Fruit fly (Drosophila melanogaster) whole organism, embryonic: ENCODE data around the gene lqfR.

Experiments used
- Abd-B ChIP-seq: fragments of 200-800 bp; sonication (Bioruptor generic); optimal IDR thresholded peaks from 2 replicates; lab custom pipeline; 2018; ENCODE audit warnings: missing biosample characterization, mild to moderate bottlenecking, missing genetic modification characterization, moderate library complexity
- Ada2b ChIP-seq: fragments of 200-800 bp; sonication (Bioruptor generic); IDR thresholded peaks from 2 replicates; pipeline ENCODE4 v1.3.6; 2022; ENCODE audit warnings: missing biosample characterization, missing genetic modification characterization
- Atf3 ChIP-seq: fragments of 200-800 bp; sonication (Bioruptor generic); optimal IDR thresholded peaks from 3 replicates; lab custom pipeline; 2016; ENCODE audit warnings: missing biosample characterization, missing genetic modification characterization
- BtbVII ChIP-seq: fragments of 200-800 bp; sonication (Bioruptor generic); optimal IDR thresholded peaks from 3 replicates; lab custom pipeline; 2017; ENCODE audit warnings: missing biosample characterization, mild to moderate bottlenecking, missing genetic modification characterization
- CG10147 ChIP-seq: fragments of 200-800 bp; sonication (Bioruptor generic); optimal IDR thresholded peaks from 2 replicates; lab custom pipeline; 2019; ENCODE audit warnings: missing biosample characterization, mild to moderate bottlenecking, missing genetic modification characterization, moderate library complexity
- CG11696 ChIP-seq: fragments of 200-800 bp; sonication (Bioruptor generic); IDR thresholded peaks from 2 replicates; pipeline ENCODE4 v1.3.6; 2022; ENCODE audit warnings: missing biosample characterization, missing genetic modification characterization
- CG12744 ChIP-seq: fragments of 200-800 bp; sonication (Bioruptor generic); optimal IDR thresholded peaks from 2 replicates; lab custom pipeline; 2016; ENCODE audit warnings: missing biosample characterization, missing genetic modification characterization
- CG13123 ChIP-seq: fragments of 200-800 bp; sonication (Bioruptor generic); optimal IDR thresholded peaks from 2 replicates; lab custom pipeline; 2016; ENCODE audit warnings: missing biosample characterization, missing genetic modification characterization
- CG14014 ChIP-seq: fragments of 200-800 bp; sonication (Bioruptor generic); IDR thresholded peaks from 2 replicates; pipeline ENCODE4 v1.3.6; 2022; ENCODE audit warnings: missing biosample characterization, missing genetic modification characterization
- CG15269 ChIP-seq: fragments of 200-800 bp; sonication (Bioruptor generic); optimal IDR thresholded peaks from 2 replicates; lab custom pipeline; 2018; ENCODE audit warnings: missing biosample characterization, mild to moderate bottlenecking, missing genetic modification characterization, moderate library complexity
- CG15479 ChIP-seq: fragments of 200-800 bp; sonication (Bioruptor generic); optimal IDR thresholded peaks from 3 replicates; lab custom pipeline; 2019; ENCODE audit warnings: missing biosample characterization, mild to moderate bottlenecking, missing genetic modification characterization, moderate library complexity
- CG15696 ChIP-seq: fragments of 200-800 bp; sonication (Bioruptor generic); optimal IDR thresholded peaks from 2 replicates; lab custom pipeline; 2019; ENCODE audit warnings: missing biosample characterization, mild to moderate bottlenecking, missing genetic modification characterization, moderate library complexity
- CG1603 ChIP-seq: fragments of 200-800 bp; sonication (Bioruptor generic); optimal IDR thresholded peaks from 2 replicates; lab custom pipeline; 2019; ENCODE audit warnings: missing biosample characterization, mild to moderate bottlenecking, missing genetic modification characterization, moderate library complexity
- CG17186 ChIP-seq: fragments of 200-800 bp; sonication (Bioruptor generic); optimal IDR thresholded peaks from 3 replicates; lab custom pipeline; 2017; ENCODE audit warnings: missing biosample characterization, missing genetic modification reagents, missing genetic modification characterization
- CG2202 ChIP-seq: fragments of 200-800 bp; sonication (Bioruptor generic); optimal IDR thresholded peaks from 2 replicates; lab custom pipeline; 2018; ENCODE audit warnings: missing biosample characterization, mild to moderate bottlenecking, missing genetic modification characterization
- CG2678 ChIP-seq: fragments of 200-800 bp; sonication (Bioruptor generic); optimal IDR thresholded peaks from 3 replicates; lab custom pipeline; 2019; ENCODE audit warnings: missing biosample characterization, mild to moderate bottlenecking, missing genetic modification characterization, moderate library complexity
- CG31224 ChIP-seq: fragments of 200-800 bp; sonication (Bioruptor generic); IDR thresholded peaks from 2 replicates; pipeline ENCODE4 v1.3.6; 2022; ENCODE audit warnings: missing biosample characterization, missing genetic modification characterization
- CG32772 ChIP-seq: fragments of 200-800 bp; sonication (Bioruptor generic); IDR thresholded peaks from 2 replicates; pipeline ENCODE4 v1.3.6; 2022; ENCODE audit warnings: missing biosample characterization, missing genetic modification characterization
- CG4424 ChIP-seq: fragments of 200-800 bp; sonication (Bioruptor generic); optimal IDR thresholded peaks from 3 replicates; lab custom pipeline; 2016; ENCODE audit warnings: missing biosample characterization, missing genetic modification characterization
- CG6813 ChIP-seq: fragments of 200-800 bp; sonication (Bioruptor generic); optimal IDR thresholded peaks from 2 replicates; lab custom pipeline; 2017; ENCODE audit warnings: missing biosample characterization, missing genetic modification characterization, mild to moderate bottlenecking, moderate library complexity, missing genetic modification reagents
- CG7963 ChIP-seq: fragments of 200-800 bp; sonication (Bioruptor generic); IDR thresholded peaks from 3 replicates; pipeline ENCODE4 v1.3.6; 2022; ENCODE audit warnings: missing biosample characterization, missing genetic modification characterization; ENCODE audit not compliant: partially characterized antibody
- CG8924 ChIP-seq: fragments of 200-800 bp; optimal IDR thresholded peaks from 3 replicates; lab custom pipeline; 2019; ENCODE audit warnings: missing biosample characterization, mild to moderate bottlenecking, missing genetic modification characterization, moderate library complexity
- CG8944 ChIP-seq: fragments of 200-800 bp; sonication (Bioruptor generic); optimal IDR thresholded peaks from 3 replicates; lab custom pipeline; 2016; ENCODE audit warnings: missing biosample characterization, missing genetic modification characterization
- CG9215 ChIP-seq: fragments of 200-800 bp; sonication (Bioruptor generic); IDR thresholded peaks from 2 replicates; pipeline ENCODE4 v1.3.6; 2022; ENCODE audit warnings: missing biosample characterization, missing genetic modification characterization
- HLH3B ChIP-seq: fragments of 200-800 bp; sonication (Bioruptor generic); IDR thresholded peaks from 2 replicates; pipeline ENCODE4 v1.3.6; 2022; ENCODE audit warnings: missing biosample characterization, missing genetic modification characterization
- Hand ChIP-seq: fragments of 200-800 bp; sonication (Bioruptor generic); optimal IDR thresholded peaks from 2 replicates; lab custom pipeline; 2017; ENCODE audit warnings: mild to moderate bottlenecking, missing biosample characterization, missing genetic modification reagents, missing genetic modification characterization
- Mad ChIP-seq: fragments of 200-800 bp; sonication (Bioruptor generic); optimal IDR thresholded peaks from 2 replicates; lab custom pipeline; 2016; ENCODE audit warnings: missing biosample characterization, missing genetic modification characterization
- Meics ChIP-seq: fragments of 200-800 bp; sonication (Bioruptor generic); optimal IDR thresholded peaks from 2 replicates; lab custom pipeline; 2017; ENCODE audit warnings: missing biosample characterization, mild to moderate bottlenecking, missing genetic modification characterization
- NC2α ChIP-seq: fragments of 200-800 bp; sonication (Bioruptor generic); optimal IDR thresholded peaks from 2 replicates; lab custom pipeline; 2016; ENCODE audit warnings: missing biosample characterization, missing genetic modification characterization
- Nf-YA ChIP-seq: fragments of 200-800 bp; sonication (Bioruptor generic); IDR thresholded peaks from 2 replicates; pipeline ENCODE4 v1.3.6; 2022; ENCODE audit warnings: missing biosample characterization, missing genetic modification characterization
- Rfx ChIP-seq: fragments of 200-800 bp; sonication (Bioruptor generic); IDR thresholded peaks from 2 replicates; pipeline ENCODE4 v1.3.6; 2022; ENCODE audit warnings: missing biosample characterization, missing genetic modification characterization
- Six4 ChIP-seq: fragments of 200-800 bp; sonication (Bioruptor generic); optimal IDR thresholded peaks from 2 replicates; lab custom pipeline; 2016; ENCODE audit warnings: missing biosample characterization, missing genetic modification characterization
- Sox102F ChIP-seq: fragments of 200-800 bp; sonication (Bioruptor generic); optimal IDR thresholded peaks from 2 replicates; lab custom pipeline; 2018; ENCODE audit warnings: missing biosample characterization, mild to moderate bottlenecking, missing genetic modification characterization, moderate library complexity
- abd-A ChIP-seq: fragments of 200-800 bp; sonication (Bioruptor generic); optimal IDR thresholded peaks from 3 replicates; lab custom pipeline; 2019; ENCODE audit warnings: missing biosample characterization, mild to moderate bottlenecking, missing genetic modification characterization, moderate library complexity
- ara ChIP-seq: fragments of 200-800 bp; sonication (Bioruptor generic); IDR thresholded peaks from 2 replicates; pipeline ENCODE4 v1.3.6; 2022; ENCODE audit warnings: missing biosample characterization, missing genetic modification characterization
- bbx ChIP-seq: fragments of 200-800 bp; sonication (Bioruptor generic); IDR thresholded peaks from 2 replicates; pipeline ENCODE4 v1.3.6; 2022; ENCODE audit warnings: missing biosample characterization, missing genetic modification characterization; ENCODE audit not compliant: partially characterized antibody
- chif ChIP-seq, 2 experiments: fragments of 200-800 bp; sonication (Bioruptor generic); optimal IDR thresholded peaks; 3 replicates each; lab custom pipeline; 2016; ENCODE audit warnings: missing biosample characterization in 2 of 2, missing genetic modification characterization in 2 of 2
- esg ChIP-seq: fragments of 200-800 bp; sonication (Bioruptor generic); conservative IDR thresholded peaks from 2 replicates; pipeline ENCODE4 v1.3.6; 2022; ENCODE audit warnings: missing biosample characterization, missing genetic modification characterization
- eve ChIP-seq, 2 experiments: fragments of >200 bp; optimal IDR thresholded peaks; 2 replicates each; lab custom pipeline; 2017; ENCODE audit warnings: missing biosample characterization in 2 of 2, missing genetic modification characterization in 2 of 2
- gce ChIP-seq: fragments of 200-800 bp; sonication (Bioruptor generic); IDR thresholded peaks from 3 replicates; pipeline ENCODE4 v1.3.6; 2022; ENCODE audit warnings: missing biosample characterization, missing genetic modification characterization
- h ChIP-seq: fragments of >200 bp; optimal IDR thresholded peaks from 2 replicates; lab custom pipeline; 2017
- hb ChIP-seq: fragments of 200-800 bp; sonication (Bioruptor generic); IDR thresholded peaks from 3 replicates; pipeline ENCODE4 v1.3.6; 2022; ENCODE audit warnings: missing biosample characterization, missing genetic modification characterization; ENCODE audit not compliant: partially characterized antibody
- ken ChIP-seq: fragments of 200-800 bp; sonication (Bioruptor generic); IDR thresholded peaks from 3 replicates; pipeline ENCODE4 v1.3.6; 2022; ENCODE audit warnings: missing biosample characterization, missing genetic modification characterization
- klu ChIP-seq: fragments of 200-800 bp; sonication (Bioruptor generic); IDR thresholded peaks from 2 replicates; pipeline ENCODE4 v1.3.6; 2022; ENCODE audit warnings: missing biosample characterization, missing genetic modification characterization
- lov ChIP-seq, 2 experiments: fragments of 200-800 bp in 1 of 2; fragments of >200 bp in 1 of 2; sonication (Bioruptor generic) in 1 of 2; IDR thresholded peaks in 1 of 2; optimal IDR thresholded peaks in 1 of 2; 2 replicates in 1 of 2; 3 replicates in 1 of 2; pipeline versions ENCODE4 v1.3.6 to Lab custom; 2017 to 2022; ENCODE audit warnings: missing biosample characterization in 1 of 2, missing genetic modification characterization in 1 of 2
- nau ChIP-seq: fragments of 200-800 bp; sonication (Bioruptor generic); optimal IDR thresholded peaks from 3 replicates; lab custom pipeline; 2017; ENCODE audit warnings: missing biosample characterization, mild to moderate bottlenecking, missing genetic modification characterization, missing genetic modification reagents
- stc ChIP-seq: fragments of 200-800 bp; sonication (Bioruptor generic); IDR thresholded peaks from 2 replicates; pipeline ENCODE4 v1.3.6; 2022; ENCODE audit warnings: missing biosample characterization, missing genetic modification characterization
- tna ChIP-seq: fragments of 200-800 bp; sonication (Bioruptor generic); IDR thresholded peaks from 2 replicates; pipeline ENCODE4 v1.3.6; 2022; ENCODE audit warnings: missing biosample characterization, missing genetic modification characterization; ENCODE audit not compliant: partially characterized antibody
- zfh1 ChIP-seq: fragments of 200-800 bp; sonication (Bioruptor generic); IDR thresholded peaks from 3 replicates; pipeline ENCODE4 v1.3.6; 2022; ENCODE audit warnings: missing biosample characterization, missing genetic modification characterization

The lqfR gene

dm6 chr3R:22461673-22462585 lies 50.8 kb downstream of the lqfR start, which contains the start of the genes Rpn7 and AP-2mu (continued):
- no peak for TF ChIP-seq bbx (GFP tag; lab: Robert Waterston, UW)
- TF ChIP-seq HLH3B (GFP tag; lab: Robert Waterston, UW), result no peak
- TF ChIP-seq CG15696, result no peak
- no peak for TF ChIP-seq klu (GFP tag; lab: Robert Waterston, UW)
- TF ChIP-seq zfh1 (GFP tag; lab: Robert Waterston, UW), result no peak
- TF ChIP-seq CG15269 (tag; lab: Kevin White, UChicago), result no peak
- no peak for TF ChIP-seq CG32772 (GFP tag; lab: Robert Waterston, UW)
- peak; percentile 18 for TF ChIP-seq CG8924 (tag; lab: Kevin White, UChicago)
- TF ChIP-seq CG12744 (GFP tag; lab: Kevin White, UChicago), result no peak
- no peak for TF ChIP-seq CG9215 (GFP tag; lab: Robert Waterston, UW)
- TF ChIP-seq Hand (GFP tag; lab: Kevin White, UChicago), result no peak
- no peak for TF ChIP-seq tna
- TF ChIP-seq CG15479, result no peak
- no peak for TF ChIP-seq h (lab: Kevin White, UChicago)
- TF ChIP-seq Abd-B (GFP tag; lab: Kevin White, UChicago), result no peak
- peak; percentile 10 for TF ChIP-seq CG17186
- no peak for TF ChIP-seq CG11696
- peak; percentile 13 for TF ChIP-seq CG2678 (tag; lab: Kevin White, UChicago)
- no peak for TF ChIP-seq Atf3 (GFP tag; lab: Kevin White, UChicago)
- TF ChIP-seq CG13123 (GFP tag; lab: Kevin White, UChicago), result no peak
- no peak for TF ChIP-seq Six4 (GFP tag; lab: Kevin White, UChicago)
- no peak for TF ChIP-seq Sox102F (GFP tag; lab: Kevin White, UChicago)
- no peak for TF ChIP-seq lov (optimal IDR thresholded peaks at IDR 0.05; lab: Kevin White, UChicago)
- no peak for TF ChIP-seq lov (GFP tag; IDR thresholded peaks at IDR 0.05; lab: Robert Waterston, UW)
- no peak for TF ChIP-seq BtbVII (GFP tag; lab: Kevin White, UChicago)
- no peak for TF ChIP-seq ara (GFP tag; lab: Robert Waterston, UW)
- peak; percentile 27 for TF ChIP-seq CG4424 (GFP tag; lab: Kevin White, UChicago)
- TF ChIP-seq CG14014 (GFP tag; lab: Robert Waterston, UW), result no peak
- TF ChIP-seq Rfx (GFP tag; lab: Robert Waterston, UW), result no peak
- TF ChIP-seq CG1603 (tag; lab: Kevin White, UChicago), result peak; percentile 96
- no peak for TF ChIP-seq stc (GFP tag; lab: Robert Waterston, UW)
- no peak for TF ChIP-seq chif (GFP tag; optimal IDR thresholded peaks at IDR 0.05; lab: Kevin White, UChicago)
- TF ChIP-seq CG7963 (GFP tag; lab: Robert Waterston, UW), result no peak
- TF ChIP-seq esg, result no peak
- TF ChIP-seq ken (GFP tag; lab: Robert Waterston, UW), result no peak
- TF ChIP-seq nau (GFP tag; lab: Kevin White, UChicago), result no peak
- TF ChIP-seq Meics (GFP tag; lab: Kevin White, UChicago), result no peak
- no peak for TF ChIP-seq eve (GFP tag; optimal IDR thresholded peaks at IDR 0.05; lab: Kevin White, UChicago)
- TF ChIP-seq CG8944, result no peak
- TF ChIP-seq CG10147, result no peak
- no peak for TF ChIP-seq CG6813 (GFP tag; lab: Kevin White, UChicago)
- no peak for TF ChIP-seq Mad (GFP tag; lab: Kevin White, UChicago)
- no peak for TF ChIP-seq hb (GFP tag; lab: Robert Waterston, UW)
- no peak for TF ChIP-seq gce (GFP tag; lab: Robert Waterston, UW)
- TF ChIP-seq NC2α (GFP tag; lab: Kevin White, UChicago), result no peak
- TF ChIP-seq Nf-YA, result no peak
- TF ChIP-seq CG31224 (GFP tag; lab: Robert Waterston, UW), result no peak
- TF ChIP-seq abd-A (tag; lab: Kevin White, UChicago), result no peak
- no peak for TF ChIP-seq Ada2b (GFP tag; lab: Robert Waterston, UW)
- TF ChIP-seq CG2202 (tag; lab: Kevin White, UChicago), result no peak
